Worm (Caenorhabditis elegans): ENCODE data around the gene F58G1.8.

DNA sequence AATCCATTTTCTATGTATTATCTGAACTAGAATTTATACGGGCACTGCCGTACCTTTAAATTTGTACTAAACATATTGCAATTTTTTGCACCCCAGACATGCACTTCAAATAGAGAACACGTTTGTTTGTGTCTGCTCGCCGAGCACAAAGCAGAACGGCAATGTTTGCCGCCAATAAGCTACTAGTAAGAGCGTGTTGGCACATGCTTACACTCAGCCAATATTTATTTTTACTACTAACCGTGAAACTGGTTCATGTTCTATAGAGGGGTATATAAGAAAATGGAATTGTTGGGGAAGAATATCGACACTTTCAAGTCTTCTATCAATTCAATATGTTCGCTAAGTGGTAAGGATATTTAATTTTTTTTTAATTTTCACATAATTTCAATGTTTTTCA is 18.4 kb downstream of the F58G1.8 start, which contains the start of gene nspb-11:
- TF ChIP-seq nhr-76 (tag; optimal IDR thresholded peaks at IDR 0.05) = no peak
- no peak for TF ChIP-seq daf-12 (tag; optimal IDR thresholded peaks at IDR 0.05)
- no peak for TF ChIP-seq nhr-28 (tag; optimal IDR thresholded peaks at IDR 0.05)
- TF ChIP-seq unc-39 (tag; optimal IDR thresholded peaks at IDR 0.05) = no peak
